Worm (Caenorhabditis elegans) whole organism, L1 larva: Measurements from ENCODE around the gene nspe-5.

Experiments used
- ama-1 ChIP-seq: fragments of 150-350 bp; optimal IDR thresholded peaks from 2 replicates; lab custom pipeline; 2014
- blmp-1 ChIP-seq: fragments of 150-350 bp; optimal IDR thresholded peaks from 2 replicates; lab custom pipeline; 2014; ENCODE audit warnings: missing biosample characterization, missing genetic modification characterization
- ceh-8 ChIP-seq: fragments of 200-800 bp; sonication (Bioruptor generic); optimal IDR thresholded peaks from 2 replicates; lab custom pipeline; 2018; ENCODE audit warnings: mild to moderate bottlenecking, missing genetic modification characterization, moderate library complexity, missing compliant biosample characterization
- ceh-88 ChIP-seq: fragments of 200-800 bp; sonication (Bioruptor generic); IDR thresholded peaks from 2 replicates; pipeline ENCODE4 v1.3.6; 2022; ENCODE audit warnings: missing genetic modification characterization, missing compliant biosample characterization
- ceh-90 ChIP-seq: sonication (generic microtip); optimal IDR thresholded peaks from 2 replicates; lab custom pipeline; 2016; ENCODE audit warnings: missing genetic modification characterization, missing compliant biosample characterization
- ces-1 ChIP-seq: fragments of 150-350 bp; optimal IDR thresholded peaks from 2 replicates; lab custom pipeline; 2014; ENCODE audit warnings: missing biosample characterization, missing genetic modification reagents, missing genetic modification characterization
- dpl-1 ChIP-seq, 3 experiments: fragments of 150-350 bp in 2 of 3; sonication (generic microtip) in 1 of 3; optimal IDR thresholded peaks; 2 replicates each; lab custom pipeline; 2014 to 2017; ENCODE audit warnings: missing biosample characterization in 3 of 3, missing genetic modification characterization in 3 of 3, missing genetic modification reagents in 3 of 3
- dsc-1 ChIP-seq: sonication (generic microtip); optimal IDR thresholded peaks from 2 replicates; lab custom pipeline; 2016; ENCODE audit warnings: mild to moderate bottlenecking, missing genetic modification characterization, missing compliant biosample characterization
- efl-1 ChIP-seq, 4 experiments: fragments of 150-350 bp; optimal IDR thresholded peaks in 3 of 4; peaks in 1 of 4; 1 replicate in 1 of 4; 2 replicates in 3 of 4; lab custom pipeline; 2014; ENCODE audit warnings: missing biosample characterization in 2 of 4, missing genetic modification characterization in 2 of 4, missing genetic modification reagents in 2 of 4
- elt-3 ChIP-seq, 6 experiments: fragments of 150-350 bp in 1 of 6; sonication (generic microtip); optimal IDR thresholded peaks; 2 replicates each; lab custom pipeline; 2017 to 2018; ENCODE audit warnings: missing biosample characterization in 6 of 6, missing genetic modification characterization in 6 of 6, inconsistent platforms in 1 of 6
- fkh-4 ChIP-seq: sonication (generic microtip); optimal IDR thresholded peaks from 2 replicates; lab custom pipeline; 2016; ENCODE audit warnings: missing compliant biosample characterization, missing genetic modification characterization, borderline replicate concordance
- fkh-8 ChIP-seq: sonication (generic microtip); optimal IDR thresholded peaks from 2 replicates; lab custom pipeline; 2016; ENCODE audit warnings: mild to moderate bottlenecking, missing genetic modification characterization, missing compliant biosample characterization
- hlh-4 ChIP-seq: sonication (generic microtip); optimal IDR thresholded peaks from 2 replicates; lab custom pipeline; 2016; ENCODE audit warnings: mild to moderate bottlenecking, missing genetic modification characterization, missing compliant biosample characterization
- lin-14 ChIP-seq: fragments of 200-800 bp; sonication (Bioruptor generic); optimal IDR thresholded peaks from 2 replicates; lab custom pipeline; 2018; ENCODE audit warnings: mild to moderate bottlenecking, missing genetic modification characterization, moderate library complexity, missing compliant biosample characterization
- lin-35 ChIP-seq, 2 experiments: fragments of 150-350 bp; optimal IDR thresholded peaks; 2 replicates each; lab custom pipeline; 2014; ENCODE audit warnings: missing biosample characterization in 2 of 2, missing genetic modification characterization in 2 of 2, missing genetic modification reagents in 2 of 2
- lsy-2 ChIP-seq, 2 experiments: fragments of 150-350 bp; optimal IDR thresholded peaks; 2 replicates each; lab custom pipeline; 2014; ENCODE audit warnings: missing biosample characterization in 2 of 2, missing genetic modification characterization in 2 of 2
- nhr-20 ChIP-seq: sonication (generic microtip); optimal IDR thresholded peaks from 2 replicates; lab custom pipeline; 2016; ENCODE audit warnings: mild to moderate bottlenecking, missing genetic modification characterization, missing compliant biosample characterization
- nhr-237 ChIP-seq: fragments of 150-350 bp; optimal IDR thresholded peaks from 2 replicates; lab custom pipeline; 2014; ENCODE audit warnings: missing biosample characterization, missing genetic modification characterization
- nhr-71 ChIP-seq: sonication (generic microtip); optimal IDR thresholded peaks from 2 replicates; lab custom pipeline; 2016; ENCODE audit warnings: mild to moderate bottlenecking, missing genetic modification characterization, moderate library complexity, missing compliant biosample characterization
- nhr-77 ChIP-seq: fragments of 150-350 bp; optimal IDR thresholded peaks from 2 replicates; lab custom pipeline; 2014; ENCODE audit warnings: missing biosample characterization, missing genetic modification characterization
- pag-3 ChIP-seq: sonication (generic microtip); optimal IDR thresholded peaks from 2 replicates; lab custom pipeline; 2017; ENCODE audit warnings: missing genetic modification characterization, mild to moderate bottlenecking, missing compliant biosample characterization, antibody characterized with exemption, borderline replicate concordance; ENCODE audit not compliant: insufficient read depth
- pqm-1 ChIP-seq: sonication (generic microtip); optimal IDR thresholded peaks from 3 replicates; lab custom pipeline; 2017; ENCODE audit warnings: missing biosample characterization, missing genetic modification characterization
- rnt-1 ChIP-seq: sonication (generic microtip); optimal IDR thresholded peaks from 2 replicates; lab custom pipeline; 2016; ENCODE audit warnings: mild to moderate bottlenecking, missing genetic modification characterization, moderate library complexity, missing compliant biosample characterization
- snpc-4 ChIP-seq: fragments of 150-350 bp; optimal IDR thresholded peaks from 2 replicates; lab custom pipeline; 2014; ENCODE audit warnings: missing biosample characterization, missing genetic modification characterization
- snu-23 ChIP-seq: sonication (generic microtip); optimal IDR thresholded peaks from 2 replicates; lab custom pipeline; 2016; ENCODE audit warnings: missing genetic modification characterization, missing compliant biosample characterization
- sox-4 ChIP-seq: sonication (generic microtip); optimal IDR thresholded peaks from 2 replicates; lab custom pipeline; 2016; ENCODE audit warnings: missing genetic modification characterization, missing compliant biosample characterization
- sptf-1 ChIP-seq: fragments of 150-350 bp; optimal IDR thresholded peaks from 2 replicates; lab custom pipeline; 2014; ENCODE audit warnings: missing biosample characterization, missing genetic modification characterization
- sup-37 ChIP-seq: fragments of 200-800 bp; sonication (Bioruptor generic); optimal IDR thresholded peaks from 2 replicates; lab custom pipeline; 2018; ENCODE audit warnings: mild to moderate bottlenecking, missing genetic modification characterization, missing compliant biosample characterization
- swsn-7 ChIP-seq: sonication (generic microtip); optimal IDR thresholded peaks from 2 replicates; lab custom pipeline; 2016; ENCODE audit warnings: missing genetic modification characterization, missing compliant biosample characterization
- tbx-2 ChIP-seq: sonication (generic microtip); optimal IDR thresholded peaks from 2 replicates; lab custom pipeline; 2016; ENCODE audit warnings: missing genetic modification characterization, missing compliant biosample characterization
- vab-15 ChIP-seq: sonication (generic microtip); optimal IDR thresholded peaks from 2 replicates; lab custom pipeline; 2017; ENCODE audit warnings: missing genotype, mild to moderate bottlenecking, missing genetic modification characterization, missing compliant biosample characterization
- ztf-4 ChIP-seq: fragments of 150-350 bp; optimal IDR thresholded peaks from 2 replicates; lab custom pipeline; 2014; ENCODE audit warnings: missing biosample characterization, missing genetic modification characterization

nspe-5 gene

ce11 chrII:12659676-12660371, 31.2 kb downstream of the nspe-5 start (continued):
- TF ChIP-seq nhr-20 (tag; lab: Kevin White, UChicago) (peak; percentile 2), fkh-4 (tag; lab: Kevin White, UChicago) (peak; percentile 58), lin-35 (GFP tag; optimal IDR thresholded peaks at IDR 0.05; lab: Kevin White, UChicago) (peak in 1 of 2 experiments; percentile 13), pag-3 (tag; lab: Kevin White, UChicago) (no peak), blmp-1 (tag; lab: Kevin White, UChicago) (no peak), lin-14 (peak; percentile 90), lsy-2 (tag; optimal IDR thresholded peaks at IDR 0.05; lab: Kevin White, UChicago) (peak; percentile 31 to 46), sox-4 (tag; lab: Kevin White, UChicago) (no peak), ceh-90 (tag; lab: Kevin White, UChicago) (no peak), pqm-1 (tag; lab: Kevin White, UChicago) (no peak)

- TF ChIP-seq hlh-4 (tag; lab: Kevin White, UChicago) (no peak), lin-14 (peak; percentile 49), sup-37 (GFP tag; lab: Kevin White, UChicago) (no peak)
These were observed 33.3 kb downstream of the nspe-5 start for ce11 chrII:12661930-12662329.

DNA sequence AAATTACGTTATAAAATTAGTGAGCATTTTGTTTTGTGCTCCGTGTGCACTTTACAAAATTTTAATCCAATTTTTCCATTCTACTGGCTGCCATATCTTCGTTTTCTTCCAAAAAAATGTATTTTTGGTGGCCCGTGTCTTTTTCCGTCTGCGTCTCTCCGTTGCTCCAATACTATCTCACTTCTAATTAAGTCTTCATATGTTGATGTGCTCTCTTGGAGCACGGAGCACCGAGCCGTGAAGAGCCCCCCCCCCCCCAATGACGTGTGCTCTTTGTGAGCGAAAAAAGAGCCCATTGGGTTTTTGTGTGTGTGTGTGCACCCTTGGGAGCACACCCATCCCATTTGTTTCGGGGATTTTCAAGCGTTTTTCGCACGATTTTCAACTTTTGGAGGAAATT, 36.4 kb downstream of the nspe-5 start:
- no peak for TF ChIP-seq rnt-1 (tag; lab: Kevin White, UChicago)
- peak; percentile 4 for TF ChIP-seq nhr-71 (tag; lab: Kevin White, UChicago)
- no peak for TF ChIP-seq snpc-4 (tag; lab: Kevin White, UChicago)
- no peak for TF ChIP-seq nhr-77 (tag; lab: Kevin White, UChicago)
- peak; percentile 67 for TF ChIP-seq dsc-1 (tag; lab: Kevin White, UChicago)
- no peak for TF ChIP-seq swsn-7 (tag; lab: Kevin White, UChicago)
- peak; percentile 74 for TF ChIP-seq lin-14
- no peak for TF ChIP-seq nhr-237 (tag; lab: Kevin White, UChicago)
- peak in 1 of 2 experiments; percentile 7 for TF ChIP-seq efl-1 (optimal IDR thresholded peaks at IDR 0.05; lab: Kevin White, UChicago)
- TF ChIP-seq efl-1 (GFP tag; optimal IDR thresholded peaks at IDR 0.05 in 1 of 2; lab: Kevin White, UChicago) = peak in 1 of 2 experiments; percentile 74
- TF ChIP-seq snu-23 = no peak
- peak; percentile 9 for TF ChIP-seq fkh-8 (tag; lab: Kevin White, UChicago)
- no peak for TF ChIP-seq ama-1 (lab: Kevin White, UChicago)
- TF ChIP-seq ztf-4 (tag; lab: Kevin White, UChicago) = no peak
- TF ChIP-seq ceh-8 = peak; percentile 44
- no peak for TF ChIP-seq ces-1 (GFP tag; lab: Kevin White, UChicago)
- peak; percentile 25 for TF ChIP-seq tbx-2 (tag; lab: Kevin White, UChicago)
- no peak for TF ChIP-seq vab-15 (tag; lab: Kevin White, UChicago)

DNA sequence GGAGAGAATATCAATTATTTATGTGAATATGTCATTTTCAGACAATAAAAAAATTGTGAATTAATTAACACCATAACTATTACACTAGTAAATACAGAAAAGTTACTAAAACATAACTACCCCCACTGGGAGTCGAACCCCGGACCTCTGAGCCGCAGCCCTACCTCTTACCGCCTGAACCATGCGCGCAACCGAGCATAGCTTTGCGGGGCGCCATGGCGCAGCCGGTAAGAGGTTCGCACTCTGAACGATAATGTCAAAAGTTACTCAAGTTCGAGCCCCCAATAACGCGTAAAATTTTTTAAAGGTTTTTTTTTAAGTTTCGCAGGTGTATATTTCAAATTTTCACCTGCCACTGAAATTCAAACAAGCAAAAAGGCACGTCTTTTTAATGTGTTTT, 37.4 kb downstream of the nspe-5 start:
- TF ChIP-seq elt-3 (tag; optimal IDR thresholded peaks at IDR 0.05; lab: Kevin White, UChicago) (no peak), ceh-88 (GFP tag; lab: Robert Waterston, UW) (no peak), dpl-1 (GFP tag; optimal IDR thresholded peaks at IDR 0.05; lab: Kevin White, UChicago) (no peak), efl-1 (optimal IDR thresholded peaks at IDR 0.05; lab: Kevin White, UChicago) (no peak), efl-1 (GFP tag; optimal IDR thresholded peaks at IDR 0.05 in 1 of 2; lab: Kevin White, UChicago) (peak in 1 of 2 experiments; percentile 28), fkh-8 (tag; lab: Kevin White, UChicago) (peak; percentile 3)
- TF ChIP-seq, all 84 proteins: peak for 2

- TF ChIP-seq sptf-1 = no peak
- TF ChIP-seq efl-1 (optimal IDR thresholded peaks at IDR 0.05; lab: Kevin White, UChicago) = no peak
- peak in 1 of 2 experiments; percentile 10 for TF ChIP-seq efl-1 (GFP tag; optimal IDR thresholded peaks at IDR 0.05 in 1 of 2; lab: Kevin White, UChicago)
These were observed 39.5 kb downstream of the nspe-5 start for ce11 chrII:12668148-12668547.
